Worm (Caenorhabditis elegans) whole organism, L2 larva: ENCODE measurements around the gene irld-23.

Source experiments
- C34F6.9 ChIP-seq: fragments of 150-350 bp; optimal IDR thresholded peaks from 2 replicates; lab custom pipeline; 2014; ENCODE audit warnings: missing biosample characterization, missing genetic modification characterization
- F13H6.1 ChIP-seq: sonication (generic microtip); optimal IDR thresholded peaks from 2 replicates; lab custom pipeline; 2016; ENCODE audit warnings: missing genetic modification characterization, missing compliant biosample characterization
- R02D3.7 ChIP-seq: fragments of 150-350 bp; optimal IDR thresholded peaks from 2 replicates; lab custom pipeline; 2014; ENCODE audit warnings: missing biosample characterization, missing genetic modification characterization
- Y55F3AM.14 ChIP-seq: fragments of 200-800 bp; sonication (Bioruptor generic); optimal IDR thresholded peaks from 2 replicates; lab custom pipeline; 2018; ENCODE audit warnings: mild to moderate bottlenecking, missing genetic modification characterization, missing compliant biosample characterization
- alr-1 ChIP-seq: fragments of 150-350 bp; optimal IDR thresholded peaks from 2 replicates; lab custom pipeline; 2014; ENCODE audit warnings: missing biosample characterization, missing genetic modification characterization
- aly-2 ChIP-seq: fragments of 150-350 bp; optimal IDR thresholded peaks from 2 replicates; lab custom pipeline; 2014; ENCODE audit warnings: missing biosample characterization, missing genetic modification characterization
- ama-1 ChIP-seq: fragments of 150-350 bp; optimal IDR thresholded peaks from 2 replicates; lab custom pipeline; 2018; ENCODE audit warnings: inconsistent platforms
- blmp-1 ChIP-seq: sonication (generic microtip); optimal IDR thresholded peaks from 2 replicates; lab custom pipeline; 2017; ENCODE audit warnings: missing genetic modification characterization, mild to moderate bottlenecking, missing compliant biosample characterization, antibody characterized with exemption, moderate library complexity; ENCODE audit not compliant: insufficient read depth
- ceh-16 ChIP-seq: fragments of 150-350 bp; optimal IDR thresholded peaks from 2 replicates; lab custom pipeline; 2014; ENCODE audit warnings: missing biosample characterization, missing genetic modification characterization
- crh-2 ChIP-seq: sonication (generic microtip); optimal IDR thresholded peaks from 2 replicates; lab custom pipeline; 2017; ENCODE audit warnings: missing biosample characterization, missing genetic modification characterization
- egl-27 ChIP-seq: sonication (generic microtip); optimal IDR thresholded peaks from 3 replicates; lab custom pipeline; 2017; ENCODE audit warnings: missing biosample characterization, missing genetic modification reagents, missing genetic modification characterization
- elt-3 ChIP-seq: sonication (generic microtip); optimal IDR thresholded peaks from 2 replicates; lab custom pipeline; 2017; ENCODE audit warnings: missing biosample characterization, missing genetic modification characterization
- fos-1 ChIP-seq: fragments of 150-350 bp; optimal IDR thresholded peaks from 2 replicates; lab custom pipeline; 2014; ENCODE audit warnings: missing biosample characterization, missing genetic modification characterization
- gmeb-1 ChIP-seq: fragments of 150-350 bp; optimal IDR thresholded peaks from 2 replicates; lab custom pipeline; 2014; ENCODE audit warnings: missing biosample characterization, missing genetic modification characterization
- lin-13 ChIP-seq: fragments of 150-350 bp; optimal IDR thresholded peaks from 2 replicates; lab custom pipeline; 2014; ENCODE audit warnings: missing biosample characterization, missing genetic modification reagents, missing genetic modification characterization
- lin-39 ChIP-seq: fragments of 150-350 bp; optimal IDR thresholded peaks from 2 replicates; lab custom pipeline; 2014; ENCODE audit warnings: missing biosample characterization, missing genetic modification reagents, missing genetic modification characterization
- lsy-2 ChIP-seq, 2 experiments: fragments of 150-350 bp in 1 of 2; sonication (generic microtip) in 1 of 2; optimal IDR thresholded peaks; 2 replicates each; lab custom pipeline; 2014 to 2017; ENCODE audit warnings: missing biosample characterization in 2 of 2, missing genetic modification characterization in 2 of 2
- mbf-1 ChIP-seq: sonication (generic microtip); optimal IDR thresholded peaks from 2 replicates; lab custom pipeline; 2017; ENCODE audit warnings: missing biosample characterization, missing genetic modification characterization
- mdl-1 ChIP-seq, 2 experiments: fragments of 150-350 bp in 1 of 2; sonication (generic microtip) in 1 of 2; optimal IDR thresholded peaks; 2 replicates each; lab custom pipeline; 2017; ENCODE audit warnings: missing biosample characterization in 2 of 2, missing genetic modification characterization in 2 of 2
- nhr-10 ChIP-seq: sonication (generic microtip); optimal IDR thresholded peaks from 2 replicates; lab custom pipeline; 2017; ENCODE audit warnings: missing biosample characterization, missing genetic modification characterization
- nhr-11 ChIP-seq: fragments of 150-350 bp; optimal IDR thresholded peaks from 2 replicates; lab custom pipeline; 2014; ENCODE audit warnings: missing biosample characterization, missing genetic modification characterization
- nhr-129 ChIP-seq: fragments of 150-350 bp; optimal IDR thresholded peaks from 2 replicates; lab custom pipeline; 2014; ENCODE audit warnings: missing biosample characterization, missing genetic modification characterization
- nhr-21 ChIP-seq: fragments of 150-350 bp; optimal IDR thresholded peaks from 2 replicates; lab custom pipeline; 2014; ENCODE audit warnings: missing biosample characterization, missing genetic modification characterization
- nhr-23 ChIP-seq: fragments of 150-350 bp; optimal IDR thresholded peaks from 2 replicates; lab custom pipeline; 2014; ENCODE audit warnings: missing biosample characterization, missing genetic modification reagents, missing genetic modification characterization
- nhr-25 ChIP-seq: fragments of 150-350 bp; sonication (generic microtip); optimal IDR thresholded peaks from 3 replicates; lab custom pipeline; 2014; ENCODE audit warnings: missing biosample characterization, missing genetic modification characterization
- nhr-6 ChIP-seq: fragments of 150-350 bp; optimal IDR thresholded peaks from 2 replicates; lab custom pipeline; 2014; ENCODE audit warnings: missing biosample characterization, missing genetic modification characterization
- nhr-77 ChIP-seq: fragments of 150-350 bp; optimal IDR thresholded peaks from 2 replicates; lab custom pipeline; 2014; ENCODE audit warnings: missing biosample characterization, missing genetic modification characterization
- peb-1 ChIP-seq: fragments of 150-350 bp; optimal IDR thresholded peaks from 2 replicates; lab custom pipeline; 2014; ENCODE audit warnings: missing biosample characterization, missing genetic modification characterization
- sem-4 ChIP-seq: fragments of 150-350 bp; optimal IDR thresholded peaks from 2 replicates; lab custom pipeline; 2014; ENCODE audit warnings: missing biosample characterization, missing genetic modification reagents, missing genetic modification characterization
- skn-1 ChIP-seq: sonication (generic microtip); optimal IDR thresholded peaks from 2 replicates; lab custom pipeline; 2017; ENCODE audit warnings: missing biosample characterization, missing genetic modification characterization
- sma-3 ChIP-seq: sonication (generic microtip); optimal IDR thresholded peaks from 2 replicates; lab custom pipeline; 2016; ENCODE audit warnings: missing genetic modification reagents, missing genetic modification characterization, missing compliant biosample characterization
- sma-9 ChIP-seq, 2 experiments: fragments of 150-350 bp in 1 of 2; sonication (generic microtip) in 1 of 2; optimal IDR thresholded peaks; 2 replicates each; lab custom pipeline; 2014 to 2016; ENCODE audit warnings: missing genetic modification characterization in 2 of 2, mild to moderate bottlenecking in 1 of 2, missing biosample characterization in 1 of 2, missing compliant biosample characterization in 1 of 2, missing genetic modification reagents in 1 of 2, moderate library complexity in 1 of 2
- unc-39 ChIP-seq: fragments of 150-350 bp; optimal IDR thresholded peaks from 2 replicates; lab custom pipeline; 2014; ENCODE audit warnings: missing biosample characterization, missing genetic modification characterization
- unc-55 ChIP-seq: fragments of 150-350 bp; sonication (generic microtip); optimal IDR thresholded peaks from 3 replicates; lab custom pipeline; 2014; ENCODE audit warnings: missing biosample characterization, missing genetic modification reagents, missing genetic modification characterization
- unc-62 ChIP-seq: fragments of 150-350 bp; optimal IDR thresholded peaks from 2 replicates; lab custom pipeline; 2014; ENCODE audit warnings: missing biosample characterization, missing genetic modification reagents, missing genetic modification characterization
- zag-1 ChIP-seq: fragments of 150-350 bp; optimal IDR thresholded peaks from 2 replicates; lab custom pipeline; 2014; ENCODE audit warnings: missing biosample characterization, missing genetic modification characterization
- ztf-1 ChIP-seq: fragments of 200-800 bp; sonication (Bioruptor generic); conservative IDR thresholded peaks from 2 replicates; pipeline ENCODE4 v1.3.6; 2022; ENCODE audit warnings: missing genetic modification characterization, missing compliant biosample characterization
- ztf-11 ChIP-seq: sonication (generic microtip); optimal IDR thresholded peaks from 2 replicates; lab custom pipeline; 2017; ENCODE audit warnings: missing biosample characterization, missing genetic modification characterization

The irld-23 gene

DNA sequence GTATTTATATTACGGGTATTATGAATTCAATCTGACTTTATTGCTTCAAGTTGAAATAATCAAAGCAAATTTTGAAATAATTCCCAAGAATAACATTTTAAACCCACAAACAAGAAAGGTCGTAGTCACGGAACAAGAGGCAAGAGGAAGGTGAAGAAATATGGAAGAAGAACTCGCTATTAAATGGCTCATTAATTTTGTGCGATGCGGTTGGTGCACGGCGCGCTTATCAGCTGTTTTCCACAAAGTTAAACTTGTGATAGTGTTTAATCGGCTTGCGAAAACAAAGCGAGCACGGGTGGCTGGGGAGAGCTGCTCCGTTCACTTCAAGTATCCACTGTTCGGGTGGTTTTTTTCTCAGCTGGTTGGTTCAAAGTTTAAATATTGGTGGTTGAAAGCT lies 13.5 kb downstream of the irld-23 start:
- TF ChIP-seq sem-4 (no peak), sma-9 (GFP tag; optimal IDR thresholded peaks at IDR 0.05; lab: Kevin White, UChicago) (peak; percentile 55), sma-9 (tag; optimal IDR thresholded peaks at IDR 0.05; lab: Kevin White, UChicago) (no peak), nhr-23 (tag; lab: Kevin White, UChicago) (no peak), peb-1 (no peak), alr-1 (tag; lab: Kevin White, UChicago) (no peak), nhr-6 (tag; lab: Kevin White, UChicago) (no peak), fos-1 (tag; lab: Kevin White, UChicago) (peak; percentile 21)

DNA sequence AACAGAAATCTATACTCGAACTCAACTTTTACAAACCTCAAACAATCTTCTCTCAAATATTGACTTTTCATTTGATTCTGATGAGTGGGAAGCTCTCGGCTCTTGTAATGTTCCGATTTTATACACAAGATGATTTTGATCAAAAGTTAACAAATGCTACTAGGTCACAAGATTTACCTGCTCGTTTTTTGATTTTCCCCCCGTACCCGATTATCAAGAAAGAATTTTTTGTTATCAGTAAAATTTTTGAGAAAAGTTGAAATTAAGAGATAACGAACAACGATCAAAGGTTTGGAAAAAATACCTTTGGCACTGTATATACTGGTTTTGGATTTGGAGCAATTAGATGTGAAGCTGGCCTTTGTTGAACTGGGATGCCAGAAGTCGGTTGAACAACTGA lies 15.7 kb downstream of the irld-23 start:
- TF ChIP-seq sma-9 (GFP tag; optimal IDR thresholded peaks at IDR 0.05; lab: Kevin White, UChicago) = peak; percentile 26
- TF ChIP-seq sma-9 (tag; optimal IDR thresholded peaks at IDR 0.05; lab: Kevin White, UChicago) = no peak
- peak; percentile 41 for TF ChIP-seq fos-1 (tag; lab: Kevin White, UChicago)
- no peak for TF ChIP-seq sem-4
- peak; percentile 5 for TF ChIP-seq skn-1 (tag; lab: Kevin White, UChicago)
- TF ChIP-seq unc-55 (GFP tag; lab: Kevin White, UChicago) = no peak
- TF ChIP-seq crh-2 (tag; lab: Kevin White, UChicago) = peak; percentile 14
- TF ChIP-seq, all 48 proteins: peak for 4

DNA sequence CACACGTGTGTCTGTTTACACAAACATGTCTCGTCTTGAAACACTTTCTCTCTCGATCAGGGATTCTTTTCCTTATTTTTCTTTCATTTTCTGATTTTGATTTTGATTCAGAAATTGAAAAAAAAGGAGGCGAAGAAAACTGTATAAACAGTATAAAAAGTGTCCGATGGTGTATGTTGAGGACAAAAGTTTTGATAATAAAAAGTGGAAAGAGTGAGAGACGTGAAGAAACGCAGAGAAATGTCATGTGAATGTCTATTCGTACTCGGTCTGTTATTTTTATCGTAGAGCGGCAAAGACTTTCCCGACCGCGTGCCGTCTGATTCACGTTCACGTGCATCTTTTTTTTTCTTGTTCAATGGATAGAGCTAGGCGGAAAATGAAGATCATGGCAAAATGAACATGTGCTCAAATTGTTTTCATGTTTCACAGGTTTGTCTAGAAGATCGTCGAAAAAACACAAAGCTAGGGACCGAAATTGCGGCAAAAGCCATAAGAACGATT lies 16.7 kb downstream of the irld-23 start:
- TF ChIP-seq nhr-129 (tag; lab: Kevin White, UChicago) (peak; percentile 64), C34F6.9 (tag; lab: Kevin White, UChicago) (peak; percentile 19), nhr-23 (tag; lab: Kevin White, UChicago) (no peak), aly-2 (no peak), unc-62 (GFP tag; lab: Kevin White, UChicago) (no peak), lsy-2 (tag; optimal IDR thresholded peaks at IDR 0.05; lab: Kevin White, UChicago) (peak in 1 of 2 experiments; percentile 58), mbf-1 (tag; lab: Kevin White, UChicago) (no peak), zag-1 (tag; lab: Kevin White, UChicago) (no peak), gmeb-1 (tag; lab: Kevin White, UChicago) (peak; percentile 47), ama-1 (lab: Kevin White, UChicago) (no peak), lin-13 (GFP tag; lab: Kevin White, UChicago) (no peak), lin-39 (tag; lab: Kevin White, UChicago) (no peak), elt-3 (tag; lab: Kevin White, UChicago) (no peak), ztf-1 (GFP tag; lab: Robert Waterston, UW) (no peak), nhr-11 (tag; lab: Kevin White, UChicago) (no peak), F13H6.1 (tag; lab: Kevin White, UChicago) (peak; percentile 59), ceh-16 (tag; lab: Kevin White, UChicago) (no peak), nhr-6 (tag; lab: Kevin White, UChicago) (no peak), blmp-1 (tag; lab: Kevin White, UChicago) (peak; percentile 40), peb-1 (no peak), unc-55 (GFP tag; lab: Kevin White, UChicago) (no peak), R02D3.7 (tag; lab: Kevin White, UChicago) (no peak), skn-1 (tag; lab: Kevin White, UChicago) (no peak), nhr-21 (peak; percentile 75), alr-1 (tag; lab: Kevin White, UChicago) (no peak), ztf-11 (tag; lab: Kevin White, UChicago) (no peak), crh-2 (tag; lab: Kevin White, UChicago) (peak; percentile 72), nhr-77 (tag; lab: Kevin White, UChicago) (no peak), sma-9 (GFP tag; optimal IDR thresholded peaks at IDR 0.05; lab: Kevin White, UChicago) (peak; percentile 95), sma-9 (tag; optimal IDR thresholded peaks at IDR 0.05; lab: Kevin White, UChicago) (no peak), Y55F3AM.14 (no peak), mdl-1 (tag; optimal IDR thresholded peaks at IDR 0.05; lab: Kevin White, UChicago) (peak; percentile 53 to 81), unc-39 (tag; lab: Kevin White, UChicago) (no peak), sma-3 (peak; percentile 82), egl-27 (tag; lab: Kevin White, UChicago) (peak; percentile 6), nhr-25 (tag; lab: Kevin White, UChicago) (peak; percentile 33), nhr-10 (no peak), fos-1 (tag; lab: Kevin White, UChicago) (peak; percentile 82), sem-4 (no peak)
